Fruit fly (Drosophila melanogaster): Measurements from ENCODE around the gene ND-ACP.

Gene ND-ACP

DNA sequence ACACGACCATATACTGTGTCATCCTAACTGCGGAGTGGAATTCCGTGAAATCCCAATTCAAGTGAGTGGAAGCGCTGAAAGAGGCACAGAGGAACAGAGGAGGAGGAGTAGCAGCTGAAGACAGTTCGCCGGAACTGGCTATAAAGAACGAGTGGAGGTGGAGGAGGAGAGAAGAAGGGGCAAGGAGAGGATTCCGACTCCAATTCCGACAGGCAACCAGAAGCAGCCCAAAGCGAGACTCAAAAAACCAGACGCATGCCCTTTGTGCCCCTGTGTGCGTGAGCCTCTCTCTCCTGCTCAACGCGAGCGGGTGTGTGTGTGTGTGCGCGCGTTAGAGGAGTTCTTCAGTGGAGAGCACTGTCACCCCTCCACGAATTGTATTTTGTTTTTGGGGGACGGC is 19.6 kb downstream of the ND-ACP start:
- TF ChIP-seq CG8319 (GFP tag; optimal IDR thresholded peaks at IDR 0.05) (no peak), Eip93F (GFP tag; optimal IDR thresholded peaks at IDR 0.05) (no peak), ss (GFP tag; optimal IDR thresholded peaks at IDR 0.05) (peak in 1 of 2 experiments; percentile 28), Gug (GFP tag; IDR thresholded peaks at IDR 0.05) (no peak), OdsH (GFP tag; optimal IDR thresholded peaks at IDR 0.05) (no peak), Ets21C (GFP tag; optimal IDR thresholded peaks at IDR 0.05) (no peak), net (GFP tag; optimal IDR thresholded peaks at IDR 0.05) (no peak), fkh (GFP tag; optimal IDR thresholded peaks at IDR 0.05) (no peak), CG4318 (GFP tag; optimal IDR thresholded peaks at IDR 0.05) (no peak), Blimp-1 (GFP tag; optimal IDR thresholded peaks at IDR 0.05) (no peak), CG1621 (tag; optimal IDR thresholded peaks at IDR 0.05) (peak; percentile 64), Hr4 (GFP tag; optimal IDR thresholded peaks at IDR 0.05) (no peak), CG6163 (GFP tag; IDR thresholded peaks at IDR 0.05) (0 out of 3 replicates have a peak, but pooled peaks have one; percentile 17), svp (GFP tag) (peak; percentile 25)

DNA sequence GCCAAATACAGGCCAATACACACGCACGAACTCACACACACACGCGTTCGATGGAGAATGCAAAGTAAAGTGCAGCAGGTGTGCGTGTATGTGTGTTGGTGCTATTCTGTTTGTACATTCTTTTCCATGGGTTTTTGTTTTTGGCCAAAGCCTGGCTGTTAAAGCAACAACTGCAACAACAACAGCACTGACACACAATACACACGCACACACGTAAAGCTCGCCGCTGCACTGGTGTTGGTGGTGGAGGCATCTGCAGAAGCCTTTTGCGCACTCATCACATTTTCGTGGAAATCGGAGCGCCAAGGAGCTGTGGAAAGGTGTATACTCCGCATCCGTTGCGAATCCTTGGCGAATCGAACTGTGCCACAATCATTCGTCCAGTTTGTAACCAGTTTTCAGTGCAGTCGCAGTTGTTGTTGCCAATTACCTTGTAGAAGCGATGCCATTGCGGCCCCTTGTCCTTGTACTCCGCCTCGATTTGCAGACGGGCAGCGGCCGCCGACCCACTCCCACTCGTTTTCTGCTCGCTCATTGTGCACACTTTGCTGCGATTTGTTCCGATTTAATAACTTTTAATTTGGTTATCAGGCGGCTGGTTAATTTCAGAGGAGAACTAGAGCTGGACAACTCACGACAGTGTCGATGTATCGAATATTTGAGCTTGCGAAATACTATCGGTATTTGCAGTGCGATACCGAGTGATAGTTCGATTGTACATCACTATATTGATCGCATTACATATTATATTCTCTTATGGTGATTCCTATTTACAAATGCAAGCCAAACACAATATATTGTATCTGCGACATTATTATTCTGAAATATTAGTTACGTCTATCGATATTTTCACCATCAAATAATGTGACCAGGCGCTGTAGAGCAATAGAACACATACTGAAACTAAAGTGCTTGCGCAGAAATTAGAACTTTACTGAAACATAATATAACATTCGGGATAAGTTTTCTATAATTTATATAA is 20.5 kb downstream of the ND-ACP start:
- TF ChIP-seq CG16779 (tag; optimal IDR thresholded peaks at IDR 0.05), result no peak
- TF ChIP-seq CG34406 (GFP tag; optimal IDR thresholded peaks at IDR 0.05), result peak; percentile 25
- peak; percentile 28 for TF ChIP-seq CG3032 (tag; optimal IDR thresholded peaks at IDR 0.05)
- TF ChIP-seq CG7368 (GFP tag; optimal IDR thresholded peaks at IDR 0.05), result no peak
- TF ChIP-seq lz (GFP tag; optimal IDR thresholded peaks at IDR 0.05), result peak; percentile 46
- TF ChIP-seq CG1621 (tag; optimal IDR thresholded peaks at IDR 0.05), result no peak
- TF ChIP-seq acj6 (GFP tag; optimal IDR thresholded peaks at IDR 0.05), result peak; percentile 37
- TF ChIP-seq CG6163 (GFP tag; IDR thresholded peaks at IDR 0.05), result peak; percentile 44; the same call in 2 of the 3 replicates
- peak; percentile 5 for TF ChIP-seq CG8319 (GFP tag; optimal IDR thresholded peaks at IDR 0.05)
- peak; percentile 27 for TF ChIP-seq achi (GFP tag; optimal IDR thresholded peaks at IDR 0.05)
- peak; percentile 45 for TF ChIP-seq CG32006 (GFP tag; optimal IDR thresholded peaks at IDR 0.05)
- TF ChIP-seq CG8632 (GFP tag; optimal IDR thresholded peaks at IDR 0.05), result no peak
- peak; percentile 0 for TF ChIP-seq net (GFP tag; optimal IDR thresholded peaks at IDR 0.05)
- no peak for TF ChIP-seq Blimp-1 (GFP tag; optimal IDR thresholded peaks at IDR 0.05)
- peak in 1 of 2 experiments; percentile 7 for TF ChIP-seq ss (GFP tag; optimal IDR thresholded peaks at IDR 0.05)
- peak; percentile 2 for TF ChIP-seq Sox15 (GFP tag; optimal IDR thresholded peaks at IDR 0.05)
- no peak for TF ChIP-seq dac (GFP tag; optimal IDR thresholded peaks at IDR 0.05)
- TF ChIP-seq spab (GFP tag; optimal IDR thresholded peaks at IDR 0.05), result no peak
- TF ChIP-seq esn (GFP tag; optimal IDR thresholded peaks at IDR 0.05), result peak; percentile 47
- no peak for TF ChIP-seq CG9139 (GFP tag; optimal IDR thresholded peaks at IDR 0.05)
- no peak for TF ChIP-seq fkh (GFP tag; optimal IDR thresholded peaks at IDR 0.05)
- TF ChIP-seq CG6276 (GFP tag; optimal IDR thresholded peaks at IDR 0.05), result no peak
- peak; percentile 73 for TF ChIP-seq svp (GFP tag)
- TF ChIP-seq Sox14 (GFP tag; optimal IDR thresholded peaks at IDR 0.05), result peak; percentile 30
- no peak for TF ChIP-seq CG4318 (GFP tag; optimal IDR thresholded peaks at IDR 0.05)
- TF ChIP-seq Eip75B (GFP tag; optimal IDR thresholded peaks at IDR 0.05), result peak; percentile 10
- peak; percentile 47 for TF ChIP-seq vri (GFP tag; optimal IDR thresholded peaks at IDR 0.05)
- TF ChIP-seq CG10631 (GFP tag; optimal IDR thresholded peaks at IDR 0.05), result peak; percentile 51
- TF ChIP-seq OdsH (GFP tag; optimal IDR thresholded peaks at IDR 0.05), result peak; percentile 45
- TF ChIP-seq Sox102F (GFP tag; optimal IDR thresholded peaks at IDR 0.05), result peak; percentile 30
- TF ChIP-seq eg (GFP tag; IDR thresholded peaks at IDR 0.05), result peak; percentile 38; the same call in 1 of the 3 replicates
- peak; percentile 11 for TF ChIP-seq Eip93F (GFP tag; optimal IDR thresholded peaks at IDR 0.05)
- TF ChIP-seq Ets21C (GFP tag; optimal IDR thresholded peaks at IDR 0.05), result peak; percentile 31
- TF ChIP-seq CG3919 (GFP tag; optimal IDR thresholded peaks at IDR 0.05), result peak; percentile 34
- peak; percentile 35 for TF ChIP-seq CG31627 (GFP tag; optimal IDR thresholded peaks at IDR 0.05)
- peak; percentile 34 for TF ChIP-seq CG6792 (GFP tag; optimal IDR thresholded peaks at IDR 0.05)
- TF ChIP-seq dsx (GFP tag; optimal IDR thresholded peaks at IDR 0.05; ENCODE audit: poor library complexity, severe bottlenecking), result no peak
- peak; percentile 31 for TF ChIP-seq Met (GFP tag; optimal IDR thresholded peaks at IDR 0.05)
- TF ChIP-seq Lpt (GFP tag; optimal IDR thresholded peaks at IDR 0.05), result no peak
- peak; percentile 67 for TF ChIP-seq Eip78C (GFP tag)
- peak; percentile 35 for TF ChIP-seq Hr4 (GFP tag; optimal IDR thresholded peaks at IDR 0.05)
- peak; percentile 32 for TF ChIP-seq Ets96B (tag; optimal IDR thresholded peaks at IDR 0.05)
- peak; percentile 47 for TF ChIP-seq Hr39 (GFP tag; optimal IDR thresholded peaks at IDR 0.05)
- peak; percentile 52 for TF ChIP-seq Smox (GFP tag; optimal IDR thresholded peaks at IDR 0.05)

Data from whole organism, prepupa.